Worm (Caenorhabditis elegans) whole organism, L4/young adult: ENCODE measurements around the gene ugt-3.

Source experiments
- W03F9.2 ChIP-seq: fragments of 150-350 bp; optimal IDR thresholded peaks from 2 replicates; lab custom pipeline; 2014; ENCODE audit warnings: missing biosample characterization, missing genetic modification characterization
- dao-5 ChIP-seq: sonication (generic microtip); optimal IDR thresholded peaks from 2 replicates; lab custom pipeline; 2016; ENCODE audit warnings: missing genotype, missing genetic modification characterization, moderate library complexity, missing compliant biosample characterization
- him-1 ChIP-seq: sonication (generic microtip); optimal IDR thresholded peaks from 2 replicates; lab custom pipeline; 2016; ENCODE audit warnings: missing genotype, missing genetic modification reagents, missing genetic modification characterization, missing compliant biosample characterization

DNA sequence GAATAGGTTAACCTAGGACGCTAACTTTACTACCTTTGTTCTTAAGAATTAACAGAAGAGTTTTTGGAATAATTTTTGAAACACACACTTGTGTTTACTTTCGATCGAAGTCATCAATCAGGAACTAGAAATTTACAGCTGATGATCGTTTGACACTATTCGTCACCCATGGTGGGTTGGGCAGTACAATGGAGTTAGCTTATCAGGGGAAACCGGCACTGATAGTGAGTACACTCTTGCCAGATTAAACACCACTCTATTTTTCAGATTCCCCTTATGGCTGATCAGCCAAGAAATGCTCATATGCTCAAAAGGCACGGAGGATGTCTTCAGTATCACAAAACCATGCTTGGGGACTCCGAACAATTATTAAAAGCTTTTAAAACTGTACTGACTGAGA lies 22.0 kb upstream of the ugt-3 start:
- TF ChIP-seq dao-5 (tag; lab: Kevin White, UChicago) (no peak), him-1 (tag; lab: Kevin White, UChicago) (no peak), W03F9.2 (tag; lab: Kevin White, UChicago) (no peak)
